Fruit fly (Drosophila melanogaster) S2 (cell line): Measurements from ENCODE around the gene Mvd.

Source experiments
- CG8478 ChIP-seq: fragments of >200 bp; optimal IDR thresholded peaks from 2 replicates; lab custom pipeline; 2018
- CTCF ChIP-seq, 2 experiments: fragments of >200 bp; optimal IDR thresholded peaks; 2 replicates each; lab custom pipeline; 2018

dm6 chrX:15703720-15704206 is 45.2 kb upstream of the Mvd start, which contains the start of the genes Pis and Hap40:
- TF ChIP-seq CG8478 (lab: Kevin White, UChicago) (no peak), CTCF (optimal IDR thresholded peaks at IDR 0.05; lab: Kevin White, UChicago) (no peak)
